In the genomic region with DNA sequence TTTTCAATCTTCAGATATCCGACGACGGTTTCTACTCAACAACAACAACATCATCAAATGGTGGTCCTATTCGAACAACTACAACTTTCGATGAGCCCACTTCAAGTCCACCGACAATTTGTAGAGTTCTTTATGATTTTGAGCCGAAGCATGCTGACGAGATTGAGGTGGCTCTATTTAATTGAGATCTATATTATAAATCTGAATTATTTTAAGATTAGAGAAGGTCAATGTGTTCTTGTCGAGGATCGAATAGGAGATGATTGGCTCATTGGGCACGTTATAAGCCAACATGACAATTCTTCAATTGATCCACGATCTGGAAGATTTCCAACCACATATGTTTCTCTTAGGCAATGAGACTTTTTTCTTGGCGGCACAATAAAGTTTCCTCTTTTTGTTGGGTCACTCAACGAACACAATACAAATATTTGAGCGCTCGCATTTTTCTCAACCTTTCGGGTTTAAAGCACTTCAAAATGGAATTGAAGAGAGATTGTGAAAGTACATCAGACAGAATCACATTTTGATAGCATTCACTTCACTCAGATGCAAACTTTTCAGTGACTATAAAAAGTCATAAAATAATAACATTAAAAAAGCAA, we compare ENCODE assay signal across 5 worm cellular contexts.
TF ChIP-seq lines count a peak whose summit lies in the region.

No protein-coding gene starts in this region.

TF ChIP-seq in whole organism, L1 larva, 84 proteins besides CTCF, POLR2A, EP300 and RAD21 (continued from another document and continues in another):
- TF ChIP-seq lir-3 (tag; optimal IDR thresholded peaks at IDR 0.05; lab: Kevin White, UChicago; ENCODE audit: poor library complexity) (no peak), nhr-76 (tag; optimal IDR thresholded peaks at IDR 0.05; lab: Kevin White, UChicago) (no peak), mep-1 (tag; optimal IDR thresholded peaks at IDR 0.05; lab: Kevin White, UChicago) (no peak), lin-13 (GFP tag; optimal IDR thresholded peaks at IDR 0.05; lab: Kevin White, UChicago) (no peak), lin-35 (GFP tag; optimal IDR thresholded peaks at IDR 0.05; lab: Kevin White, UChicago) (no peak), nhr-11 (tag; optimal IDR thresholded peaks at IDR 0.05; lab: Kevin White, UChicago) (no peak), nhr-19 (GFP tag; conservative IDR thresholded peaks at IDR 0.05; lab: Robert Waterston, UW) (no peak), mef-2 (tag; optimal IDR thresholded peaks at IDR 0.05; lab: Kevin White, UChicago) (no peak), lin-14 (GFP tag; optimal IDR thresholded peaks at IDR 0.05; lab: Kevin White, UChicago) (peak; percentile 20), vab-15 (tag; optimal IDR thresholded peaks at IDR 0.05; lab: Kevin White, UChicago) (no peak), dsc-1 (tag; optimal IDR thresholded peaks at IDR 0.05; lab: Kevin White, UChicago) (no peak), unc-98 (GFP tag; IDR thresholded peaks at IDR 0.05; lab: Robert Waterston, UW) (no peak), elt-3 (tag; optimal IDR thresholded peaks at IDR 0.05; lab: Kevin White, UChicago) (no peak), alr-1 (tag; optimal IDR thresholded peaks at IDR 0.05; lab: Kevin White, UChicago; ENCODE audit: borderline replicate concordance) (no peak), fkh-10 (GFP tag; optimal IDR thresholded peaks at IDR 0.05; lab: Kevin White, UChicago) (no peak), aly-2 (tag; optimal IDR thresholded peaks at IDR 0.05; lab: Kevin White, UChicago) (peak; percentile 88), nhr-28 (tag; optimal IDR thresholded peaks at IDR 0.05; lab: Kevin White, UChicago) (no peak), tlp-1 (tag; optimal IDR thresholded peaks at IDR 0.05; lab: Kevin White, UChicago) (peak; percentile 89), ceh-90 (tag; optimal IDR thresholded peaks at IDR 0.05; lab: Kevin White, UChicago) (no peak), lin-39 (tag; optimal IDR thresholded peaks at IDR 0.05; lab: Kevin White, UChicago) (no peak), C16A3.4 (tag; optimal IDR thresholded peaks at IDR 0.05; lab: Kevin White, UChicago) (no peak), sptf-1 (tag; optimal IDR thresholded peaks at IDR 0.05; lab: Kevin White, UChicago) (no peak), jun-1 (tag; optimal IDR thresholded peaks at IDR 0.05; lab: Kevin White, UChicago) (no peak), hlh-17 (GFP tag; optimal IDR thresholded peaks at IDR 0.05; lab: Kevin White, UChicago; ENCODE audit: borderline replicate concordance) (no peak), C04F5.9 (tag; optimal IDR thresholded peaks at IDR 0.05; lab: Kevin White, UChicago) (no peak)

TF ChIP-seq in whole organism, L2 larva, 48 proteins besides CTCF, POLR2A, EP300 and RAD21 (continued from another document):
- TF ChIP-seq aly-2 (tag; optimal IDR thresholded peaks at IDR 0.05; lab: Kevin White, UChicago) (peak; percentile 46), ztf-1 (GFP tag; conservative IDR thresholded peaks at IDR 0.05; lab: Robert Waterston, UW) (no peak), nhr-21 (tag; optimal IDR thresholded peaks at IDR 0.05; lab: Kevin White, UChicago) (peak; percentile 27), elt-3 (tag; optimal IDR thresholded peaks at IDR 0.05; lab: Kevin White, UChicago) (no peak), nhr-237 (tag; optimal IDR thresholded peaks at IDR 0.05; lab: Kevin White, UChicago) (peak; percentile 33), crh-2 (tag; optimal IDR thresholded peaks at IDR 0.05; lab: Kevin White, UChicago) (no peak), gmeb-1 (tag; optimal IDR thresholded peaks at IDR 0.05; lab: Kevin White, UChicago) (no peak), lin-11 (tag; optimal IDR thresholded peaks at IDR 0.05; lab: Kevin White, UChicago) (no peak), nhr-129 (tag; optimal IDR thresholded peaks at IDR 0.05; lab: Kevin White, UChicago) (no peak), mbf-1 (tag; optimal IDR thresholded peaks at IDR 0.05; lab: Kevin White, UChicago) (no peak), nhr-23 (tag; optimal IDR thresholded peaks at IDR 0.05; lab: Kevin White, UChicago) (no peak)

TF ChIP-seq in whole organism, L3 larva, 47 proteins besides CTCF, POLR2A, EP300 and RAD21 (continued from another document):
- TF ChIP-seq elt-3 (tag; optimal IDR thresholded peaks at IDR 0.05; lab: Kevin White, UChicago), result no peak
- no peak for TF ChIP-seq mml-1 (tag; optimal IDR thresholded peaks at IDR 0.05; lab: Kevin White, UChicago)
- no peak for TF ChIP-seq daf-12 (tag; optimal IDR thresholded peaks at IDR 0.05; lab: Kevin White, UChicago)
- TF ChIP-seq ceh-9 (tag; optimal IDR thresholded peaks at IDR 0.05; lab: Kevin White, UChicago), result no peak
- TF ChIP-seq hmg-11 (tag; optimal IDR thresholded peaks at IDR 0.05; lab: Kevin White, UChicago), result no peak
- no peak for TF ChIP-seq skn-1 (tag; optimal IDR thresholded peaks at IDR 0.05; lab: Kevin White, UChicago)
- peak; percentile 57 for TF ChIP-seq ztf-4 (tag; optimal IDR thresholded peaks at IDR 0.05; lab: Kevin White, UChicago)
- peak; percentile 57 for TF ChIP-seq nhr-23 (tag; optimal IDR thresholded peaks at IDR 0.05; lab: Kevin White, UChicago)
- TF ChIP-seq aly-2 (tag; optimal IDR thresholded peaks at IDR 0.05; lab: Kevin White, UChicago), result peak; percentile 90
- TF ChIP-seq nhr-43 (tag; optimal IDR thresholded peaks at IDR 0.05; lab: Kevin White, UChicago; ENCODE audit: poor library complexity, severe bottlenecking), result peak; percentile 52
- no peak for TF ChIP-seq nhr-12 (tag; optimal IDR thresholded peaks at IDR 0.05; lab: Kevin White, UChicago)
- no peak for TF ChIP-seq unc-62 (GFP tag; optimal IDR thresholded peaks at IDR 0.05; lab: Kevin White, UChicago)
- no peak for TF ChIP-seq lin-39 (tag; optimal IDR thresholded peaks at IDR 0.05; lab: Kevin White, UChicago)
- TF ChIP-seq fkh-2 (tag; optimal IDR thresholded peaks at IDR 0.05; lab: Kevin White, UChicago), result no peak
- TF ChIP-seq ztf-11 (tag; optimal IDR thresholded peaks at IDR 0.05; lab: Kevin White, UChicago), result no peak
- TF ChIP-seq nhr-25 (tag; optimal IDR thresholded peaks at IDR 0.05; lab: Kevin White, UChicago), result no peak
- TF ChIP-seq ceh-16 (tag; optimal IDR thresholded peaks at IDR 0.05; lab: Kevin White, UChicago), result no peak
- peak; percentile 48 for TF ChIP-seq jun-1 (tag; optimal IDR thresholded peaks at IDR 0.05; lab: Kevin White, UChicago)
- no peak for TF ChIP-seq lin-15B (tag; optimal IDR thresholded peaks at IDR 0.05; lab: Kevin White, UChicago)
- no peak for TF ChIP-seq nhr-67 (tag; optimal IDR thresholded peaks at IDR 0.05; lab: Kevin White, UChicago)
- no peak for TF ChIP-seq unc-39 (tag; optimal IDR thresholded peaks at IDR 0.05; lab: Kevin White, UChicago)
- no peak for TF ChIP-seq sea-2 (GFP tag; optimal IDR thresholded peaks at IDR 0.05; lab: Kevin White, UChicago)
- TF ChIP-seq ceh-82 (tag; optimal IDR thresholded peaks at IDR 0.05; lab: Kevin White, UChicago), result peak; percentile 33
- TF ChIP-seq fos-1 (tag; optimal IDR thresholded peaks at IDR 0.05; lab: Kevin White, UChicago), result no peak
- TF ChIP-seq ceh-28 (tag; optimal IDR thresholded peaks at IDR 0.05; lab: Kevin White, UChicago), result peak; percentile 40
- peak; percentile 7 for TF ChIP-seq elt-2 (tag; optimal IDR thresholded peaks at IDR 0.05; lab: Kevin White, UChicago)
- no peak for TF ChIP-seq nfya-1 (tag; optimal IDR thresholded peaks at IDR 0.05; lab: Kevin White, UChicago; ENCODE audit: insufficient read depth)
- no peak for TF ChIP-seq nhr-237 (tag; optimal IDR thresholded peaks at IDR 0.05; lab: Kevin White, UChicago)
- TF ChIP-seq ZK546.5 (tag; optimal IDR thresholded peaks at IDR 0.05; lab: Kevin White, UChicago), result no peak
- no peak for TF ChIP-seq snpc-4 (tag; optimal IDR thresholded peaks at IDR 0.05; lab: Kevin White, UChicago)
- no peak for TF ChIP-seq pqm-1 (tag; optimal IDR thresholded peaks at IDR 0.05; lab: Kevin White, UChicago)

TF ChIP-seq in whole organism, L4 larva, 104 proteins besides CTCF, POLR2A, EP300 and RAD21 (continued from another document and continues in another):
- TF ChIP-seq nhr-11 (tag; optimal IDR thresholded peaks at IDR 0.05; lab: Kevin White, UChicago) (no peak), saeg-2 (GFP tag; IDR thresholded peaks at IDR 0.05; lab: Robert Waterston, UW) (no peak), hlh-11 (tag; optimal IDR thresholded peaks at IDR 0.05; lab: Kevin White, UChicago) (no peak), Y5F2A.4 (GFP tag; optimal IDR thresholded peaks at IDR 0.05; lab: Kevin White, UChicago) (no peak), daf-19 (GFP tag; conservative IDR thresholded peaks at IDR 0.05; lab: Robert Waterston, UW) (0 out of 2 replicates have a peak, but pooled peaks have one; percentile 56), mdl-1 (tag; optimal IDR thresholded peaks at IDR 0.05; lab: Kevin White, UChicago) (no peak), ceh-32 (tag; optimal IDR thresholded peaks at IDR 0.05; lab: Kevin White, UChicago; ENCODE audit: poor library complexity) (no peak), egl-43 (GFP tag; IDR thresholded peaks at IDR 0.05; lab: Robert Waterston, UW) (no peak), zfp-3 (GFP tag; conservative IDR thresholded peaks at IDR 0.05; lab: Robert Waterston, UW) (0 out of 2 replicates have a peak, but pooled peaks have one; percentile 17), mxl-3 (GFP tag; optimal IDR thresholded peaks at IDR 0.05; lab: Kevin White, UChicago) (no peak), zag-1 (tag; optimal IDR thresholded peaks at IDR 0.05; lab: Kevin White, UChicago) (no peak), unc-130 (GFP tag; optimal IDR thresholded peaks at IDR 0.05; lab: Kevin White, UChicago) (peak; percentile 76), nhr-28 (tag; optimal IDR thresholded peaks at IDR 0.05; lab: Kevin White, UChicago) (no peak), Y75B8A.6 (GFP tag; IDR thresholded peaks at IDR 0.05; lab: Robert Waterston, UW) (0 out of 2 replicates have a peak, but pooled peaks have one; percentile 14), madf-5 (GFP tag; IDR thresholded peaks at IDR 0.05; lab: Robert Waterston, UW) (0 out of 4 replicates have a peak, but pooled peaks of 1 of the 2 experiments have one; percentile 7), T20F7.1 (GFP tag; optimal IDR thresholded peaks at IDR 0.05; lab: Kevin White, UChicago) (no peak), dve-1 (tag; optimal IDR thresholded peaks at IDR 0.05; lab: Kevin White, UChicago; ENCODE audit: insufficient read depth) (no peak), nhr-10 (tag; optimal IDR thresholded peaks at IDR 0.05; lab: Kevin White, UChicago) (no peak), ceh-28 (tag; optimal IDR thresholded peaks at IDR 0.05; lab: Kevin White, UChicago) (no peak), spr-1 (tag; optimal IDR thresholded peaks at IDR 0.05; lab: Kevin White, UChicago) (peak; percentile 29), ces-1 (GFP tag; optimal IDR thresholded peaks at IDR 0.05; lab: Kevin White, UChicago) (no peak), ztf-11 (tag; optimal IDR thresholded peaks at IDR 0.05; lab: Kevin White, UChicago) (no peak), nhr-41 (GFP tag; IDR thresholded peaks at IDR 0.05; lab: Robert Waterston, UW) (no peak), hif-1 (tag; optimal IDR thresholded peaks at IDR 0.05; lab: Kevin White, UChicago) (no peak), madf-9 (GFP tag; conservative IDR thresholded peaks at IDR 0.05; lab: Robert Waterston, UW) (no peak), nhr-102 (tag; optimal IDR thresholded peaks at IDR 0.05; lab: Kevin White, UChicago) (peak; percentile 71), cey-2 (tag; optimal IDR thresholded peaks at IDR 0.05; lab: Kevin White, UChicago; ENCODE audit: borderline replicate concordance, insufficient read depth) (no peak), hlh-30 (tag; optimal IDR thresholded peaks at IDR 0.05; lab: Kevin White, UChicago; ENCODE audit: insufficient read depth) (no peak), rbr-2 (tag; optimal IDR thresholded peaks at IDR 0.05; lab: Kevin White, UChicago) (peak; percentile 19), zfp-2 (tag; optimal IDR thresholded peaks at IDR 0.05; lab: Kevin White, UChicago) (no peak), aly-2 (tag; optimal IDR thresholded peaks at IDR 0.05; lab: Kevin White, UChicago) (no peak), R02D3.7 (tag; optimal IDR thresholded peaks at IDR 0.05; lab: Kevin White, UChicago) (peak; percentile 12), ceh-44 (GFP tag; IDR thresholded peaks at IDR 0.05; lab: Robert Waterston, UW) (no peak)

TF ChIP-seq in whole organism, young adult, 124 proteins besides CTCF, POLR2A, EP300 and RAD21 (continued from another document and continues in another):
- TF ChIP-seq ztf-28 (GFP tag; IDR thresholded peaks at IDR 0.05; lab: Robert Waterston, UW) (no peak), snpc-3.4 (tag; optimal IDR thresholded peaks at IDR 0.05; lab: Kevin White, UChicago) (peak; percentile 42), nfyb-1 (GFP tag; IDR thresholded peaks at IDR 0.05; lab: Robert Waterston, UW) (peak; percentile 62), nhr-27 (tag; optimal IDR thresholded peaks at IDR 0.05; lab: Kevin White, UChicago) (no peak), ceh-100 (GFP tag; IDR thresholded peaks at IDR 0.05; lab: Robert Waterston, UW) (no peak; the same call in none of the 2 replicates), B0035.1 (tag; optimal IDR thresholded peaks at IDR 0.05; lab: Kevin White, UChicago) (peak; percentile 17), egrh-3 (GFP tag; IDR thresholded peaks at IDR 0.05; lab: Robert Waterston, UW) (no peak), ceh-40 (GFP tag; IDR thresholded peaks at IDR 0.05; lab: Robert Waterston, UW) (no peak), nhr-120 (GFP tag; IDR thresholded peaks at IDR 0.05; lab: Robert Waterston, UW) (no peak), somi-1 (GFP tag; optimal IDR thresholded peaks at IDR 0.05; lab: Kevin White, UChicago) (peak; percentile 27), madf-8 (GFP tag; conservative IDR thresholded peaks at IDR 0.05; lab: Robert Waterston, UW) (peak; percentile 59), tbp1 (GFP tag; optimal IDR thresholded peaks at IDR 0.05; lab: Kevin White, UChicago) (peak; percentile 44), F33H1.4 (GFP tag; IDR thresholded peaks at IDR 0.05; lab: Robert Waterston, UW) (no peak), lin-35 (GFP tag; optimal IDR thresholded peaks at IDR 0.05; lab: Kevin White, UChicago) (peak in 2 of 3 experiments; percentile 43 to 65), lin-26 (GFP tag; IDR thresholded peaks at IDR 0.05; lab: Robert Waterston, UW) (peak; percentile 81), sptf-2 (GFP tag; optimal IDR thresholded peaks at IDR 0.05; lab: Kevin White, UChicago) (no peak), dox-1 (GFP tag; IDR thresholded peaks at IDR 0.05; lab: Robert Waterston, UW) (peak; percentile 34; the same call in 1 of the 2 replicates), lin-40 (tag; optimal IDR thresholded peaks at IDR 0.05; lab: Kevin White, UChicago) (peak; percentile 54), athp-1 (tag; optimal IDR thresholded peaks at IDR 0.05; lab: Kevin White, UChicago) (peak; percentile 79), K11D2.4 (GFP tag; IDR thresholded peaks at IDR 0.05; lab: Robert Waterston, UW) (no peak), him-1 (tag; optimal IDR thresholded peaks at IDR 0.05; lab: Kevin White, UChicago) (no peak), hmg-20 (GFP tag; IDR thresholded peaks at IDR 0.05; lab: Robert Waterston, UW) (no peak), nfya-2 (GFP tag; IDR thresholded peaks at IDR 0.05; lab: Robert Waterston, UW) (0 out of 2 replicates have a peak, but pooled peaks have one; percentile 69), nhr-90 (tag; optimal IDR thresholded peaks at IDR 0.05; lab: Kevin White, UChicago) (no peak), ekl-4 (GFP tag; IDR thresholded peaks at IDR 0.05; lab: Robert Waterston, UW) (peak; percentile 84), hmg-1.2 (GFP tag; IDR thresholded peaks at IDR 0.05; lab: Robert Waterston, UW) (no peak; the same call in 1 of the 2 replicates), dpff-1 (tag; optimal IDR thresholded peaks at IDR 0.05; lab: Kevin White, UChicago) (no peak), F49E8.2 (tag; optimal IDR thresholded peaks at IDR 0.05; lab: Kevin White, UChicago; ENCODE audit: insufficient read depth) (peak; percentile 93), aptf-3 (GFP tag; IDR thresholded peaks at IDR 0.05; lab: Robert Waterston, UW) (no peak), rpc-1 (optimal IDR thresholded peaks at IDR 0.05; lab: Kevin White, UChicago) (no peak), rpc-1 (tag; optimal IDR thresholded peaks at IDR 0.05; lab: Kevin White, UChicago) (peak; percentile 2), fkh-3 (tag; optimal IDR thresholded peaks at IDR 0.05; lab: Kevin White, UChicago) (peak; percentile 46), B0019.2 (GFP tag; conservative IDR thresholded peaks at IDR 0.05; lab: Robert Waterston, UW) (0 out of 2 replicates have a peak, but pooled peaks have one; percentile 50), F52B5.7 (tag; optimal IDR thresholded peaks at IDR 0.05; lab: Kevin White, UChicago) (peak; percentile 64), F57C9.4 (tag; optimal IDR thresholded peaks at IDR 0.05; lab: Kevin White, UChicago) (no peak), tbx-9 (tag; optimal IDR thresholded peaks at IDR 0.05; lab: Kevin White, UChicago; ENCODE audit: borderline replicate concordance) (no peak), ceh-91 (GFP tag; IDR thresholded peaks at IDR 0.05; lab: Robert Waterston, UW) (peak; percentile 18; the same call in 1 of the 2 replicates), bed-1 (GFP tag; IDR thresholded peaks at IDR 0.05; lab: Robert Waterston, UW) (0 out of 2 replicates have a peak, but pooled peaks have one; percentile 63)
